Fruit fly (Drosophila melanogaster) whole organism: ENCODE data around the gene CG4970.

Experiments used
- CG8478 ChIP-seq: fragments of >200 bp; optimal IDR thresholded peaks from 2 replicates; lab custom pipeline; 2018; ENCODE audit warnings: inconsistent platforms
- Dll ChIP-seq: fragments of >200 bp; optimal IDR thresholded peaks from 2 replicates; lab custom pipeline; 2017
- EcR ChIP-seq, 2 experiments: fragments of >200 bp; optimal IDR thresholded peaks; 2 replicates each; lab custom pipeline; 2017; ENCODE audit warnings: missing biosample characterization in 2 of 2, missing genetic modification characterization in 2 of 2, missing genetic modification reagents in 2 of 2
- pan ChIP-seq: fragments of >200 bp; optimal IDR thresholded peaks from 2 replicates; lab custom pipeline; 2017
- psq ChIP-seq: fragments of >200 bp; optimal IDR thresholded peaks from 2 replicates; lab custom pipeline; 2017
- usp ChIP-seq: fragments of >200 bp; optimal IDR thresholded peaks from 2 replicates; lab custom pipeline; 2017; ENCODE audit warnings: missing biosample characterization, missing genetic modification characterization, mixed read lengths

Gene CG4970

DNA sequence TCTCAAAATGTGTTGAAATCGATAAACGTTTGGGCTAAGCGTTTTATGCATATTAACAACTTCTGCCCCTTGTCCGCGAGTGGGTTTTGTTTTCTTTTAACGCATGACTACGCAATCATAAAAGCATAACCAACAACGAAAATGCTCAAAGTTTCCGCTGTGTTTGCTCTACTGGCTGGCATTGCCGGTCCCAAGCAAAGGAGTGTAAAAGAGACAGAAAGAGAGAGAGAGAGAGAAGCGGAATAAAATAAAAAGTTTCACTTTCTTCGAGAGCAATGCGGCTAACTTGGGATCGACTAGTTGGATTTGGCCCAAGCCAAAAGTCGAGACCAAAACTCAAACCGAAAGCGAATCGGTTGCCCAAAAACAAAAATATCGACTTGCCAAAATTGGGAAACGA is 14.5 kb upstream of the CG4970 start:
- TF ChIP-seq CG8478 (no peak), psq (lab: Kevin White, UChicago) (no peak), Dll (no peak), pan (lab: Kevin White, UChicago) (no peak), usp (GFP tag; lab: Kevin White, UChicago) (no peak), EcR (GFP tag; optimal IDR thresholded peaks at IDR 0.05; lab: Kevin White, UChicago) (no peak)

dm6 chr2L:11504896-11505569 is 12.2 kb upstream of the CG4970 start:
- TF ChIP-seq psq (lab: Kevin White, UChicago) (no peak), EcR (GFP tag; optimal IDR thresholded peaks at IDR 0.05; lab: Kevin White, UChicago) (no peak), CG8478 (no peak), usp (GFP tag; lab: Kevin White, UChicago) (no peak), pan (lab: Kevin White, UChicago) (no peak), Dll (peak; percentile 22)

- TF ChIP-seq pan (lab: Kevin White, UChicago) (no peak), psq (lab: Kevin White, UChicago) (no peak), EcR (GFP tag; optimal IDR thresholded peaks at IDR 0.05; lab: Kevin White, UChicago) (no peak), CG8478 (no peak), usp (GFP tag; lab: Kevin White, UChicago) (no peak), Dll (no peak)
Measured at dm6 chr2L:11519532-11519931, 2.3 kb downstream of the CG4970 start, which contains the start of gene CG14929. Gene CG14929 (plus strand): TSS chr2L:11519832.

DNA sequence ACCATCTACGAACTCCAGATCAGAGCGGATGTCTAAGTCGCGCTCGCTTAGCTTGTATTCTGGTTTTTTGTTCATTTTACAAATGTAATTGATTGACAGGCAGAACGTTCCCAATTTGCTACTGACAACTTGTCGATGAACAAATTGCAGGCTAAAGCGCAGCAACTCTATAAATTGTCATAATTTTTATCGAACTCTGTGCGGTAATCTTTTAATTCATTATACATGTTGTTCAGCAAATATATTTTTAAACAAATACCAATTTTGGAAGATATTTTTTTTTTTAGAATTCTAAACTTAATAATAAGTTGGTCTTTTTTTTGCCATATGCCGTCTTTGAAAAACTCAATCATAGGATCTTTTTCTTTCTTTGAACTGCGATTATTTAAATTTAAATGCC is 4.0 kb downstream of the CG4970 start, which contains the start of gene CG14930:
Gene CG14930, minus strand, starts transcription at position 101 of the 400 bp plus-strand sequence.
- TF ChIP-seq CG8478 (no peak), EcR (GFP tag; optimal IDR thresholded peaks at IDR 0.05; lab: Kevin White, UChicago) (no peak), Dll (no peak), psq (lab: Kevin White, UChicago) (no peak), pan (lab: Kevin White, UChicago) (no peak), usp (GFP tag; lab: Kevin White, UChicago) (no peak)

dm6 chr2L:11522676-11523075 is 5.5 kb downstream of the CG4970 start, which contains the start of gene CG43153:
Gene CG43153 (minus strand): TSS chr2L:11522776.
- TF ChIP-seq pan (lab: Kevin White, UChicago) (no peak), usp (GFP tag; lab: Kevin White, UChicago) (no peak), CG8478 (no peak), Dll (no peak), EcR (GFP tag; optimal IDR thresholded peaks at IDR 0.05; lab: Kevin White, UChicago) (no peak), psq (lab: Kevin White, UChicago) (no peak)

- TF ChIP-seq Dll: no peak
Measured at dm6 chr2L:11528129-11528589, 11.0 kb downstream of the CG4970 start, which contains the start of gene CG31705. Gene CG31705 (minus strand): TSS chr2L:11528205.

DNA sequence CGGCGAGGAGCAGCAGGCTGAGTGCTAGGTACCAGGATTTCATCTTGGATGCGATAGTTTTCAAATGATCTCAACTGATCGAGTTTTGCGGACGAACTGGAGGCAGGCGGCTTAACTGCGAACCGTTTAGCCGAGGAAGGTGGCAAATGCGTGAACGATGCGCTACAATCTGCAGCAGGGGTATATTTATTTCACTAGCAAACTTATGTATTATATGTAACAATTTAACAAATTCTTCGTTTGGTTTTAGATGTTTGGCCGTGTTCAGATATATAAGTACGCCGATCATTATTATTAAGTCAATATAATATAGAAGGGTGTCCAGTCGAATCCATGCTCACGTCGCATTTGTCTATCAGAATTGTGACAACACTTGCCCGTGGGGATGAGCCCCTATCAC is 13.8 kb downstream of the CG4970 start, which contains the start of gene CG31706:
Gene CG31706, minus strand, starts transcription at position 101 of the 400 bp plus-strand sequence.
- TF ChIP-seq Dll (no peak), pan (lab: Kevin White, UChicago) (no peak), EcR (GFP tag; optimal IDR thresholded peaks at IDR 0.05; lab: Kevin White, UChicago) (no peak), CG8478 (no peak), psq (lab: Kevin White, UChicago) (no peak), usp (GFP tag; lab: Kevin White, UChicago) (no peak)

DNA sequence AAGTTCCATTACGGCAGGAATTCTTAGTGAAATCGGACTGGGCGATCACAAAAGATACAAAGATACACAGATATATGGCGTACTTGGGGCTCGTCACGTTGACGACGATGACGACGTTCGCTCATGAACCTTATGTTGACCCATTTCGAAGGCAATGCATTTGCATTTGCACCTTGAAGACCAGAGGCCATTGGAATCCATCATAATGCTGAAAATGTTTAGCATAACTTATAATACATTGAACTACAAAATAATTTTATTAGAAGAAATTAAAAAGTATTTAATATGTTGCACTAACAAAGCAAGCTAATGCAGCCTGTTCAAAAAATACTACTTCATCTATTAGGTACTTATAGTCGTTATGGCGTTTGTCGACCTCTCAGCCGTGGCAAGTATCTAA is 14.3 kb downstream of the CG4970 start, which contains the start of gene CG34162:
Gene CG34162, plus strand, starts transcription at position 301 of the 400 bp plus-strand sequence.
- TF ChIP-seq EcR (GFP tag; optimal IDR thresholded peaks at IDR 0.05; lab: Kevin White, UChicago) (no peak), Dll (no peak), psq (lab: Kevin White, UChicago) (no peak), CG8478 (no peak)

DNA sequence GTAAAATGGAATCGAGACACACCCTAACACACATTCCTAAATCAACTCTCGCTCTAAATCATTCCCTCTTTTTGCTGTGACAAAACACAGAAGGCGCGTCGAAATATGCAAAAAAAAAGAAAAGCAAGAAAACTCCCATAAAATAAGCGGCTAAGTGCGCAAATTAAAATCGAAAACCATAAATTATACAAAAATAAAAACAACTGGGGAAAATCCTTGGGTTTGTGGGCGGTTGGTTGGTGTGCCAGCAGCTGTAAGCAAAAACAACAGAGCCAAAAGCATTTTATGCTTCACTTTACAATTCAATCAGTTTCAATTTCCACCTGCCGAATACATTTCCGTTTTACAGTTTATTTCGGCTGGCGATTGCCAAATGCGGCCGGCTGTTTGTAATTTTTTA is 18.7 kb downstream of the CG4970 start, which contains the start of gene CG43438:
Gene CG43438, plus strand, starts transcription at position 301 of the 400 bp plus-strand sequence.
- TF ChIP-seq EcR (GFP tag; optimal IDR thresholded peaks at IDR 0.05; lab: Kevin White, UChicago) (no peak), CG8478 (no peak), Dll (no peak), usp (GFP tag; lab: Kevin White, UChicago) (no peak), pan (lab: Kevin White, UChicago) (no peak)

dm6 chr2L:11553825-11554224 is 36.6 kb downstream of the CG4970 start:
- TF ChIP-seq EcR (GFP tag; optimal IDR thresholded peaks at IDR 0.05; lab: Kevin White, UChicago) (no peak), usp (GFP tag; lab: Kevin White, UChicago) (no peak), Dll (no peak), pan (lab: Kevin White, UChicago) (no peak), psq (lab: Kevin White, UChicago) (no peak), CG8478 (no peak)
